Worm (Caenorhabditis elegans): ENCODE measurements around the gene F34H10.3.

DNA sequence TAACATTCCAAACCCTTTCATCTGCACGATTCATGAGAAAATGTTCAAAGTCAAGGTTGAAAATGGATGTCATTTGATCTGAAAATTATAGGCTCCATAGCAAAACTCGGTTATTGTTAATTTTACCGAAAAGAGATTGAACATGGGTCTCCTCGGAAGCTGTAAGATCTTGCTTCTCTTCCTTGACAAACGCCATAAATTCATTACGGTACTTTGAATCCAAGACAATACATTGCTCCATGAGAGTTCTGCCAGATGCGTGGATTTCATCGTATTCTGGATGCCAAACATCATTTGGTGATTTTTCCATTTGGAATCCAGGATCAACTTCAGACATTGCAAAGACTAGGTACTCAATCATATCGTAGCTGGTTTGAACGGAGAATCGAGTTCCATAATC is 31.1 kb upstream of the F34H10.3 start:
- TF ChIP-seq let-607 (tag; optimal IDR thresholded peaks at IDR 0.05) (no peak), ztf-6 (GFP tag; IDR thresholded peaks at IDR 0.05) (no peak), lin-54 (GFP tag; optimal IDR thresholded peaks at IDR 0.05) (no peak)

Measured in whole organism, young adult.